Worm (Caenorhabditis elegans) whole organism, L4 larva: Measurements from ENCODE around the gene aqp-1.

ENCODE experiments used
- ama-1 ChIP-seq: fragments of 150-350 bp; optimal IDR thresholded peaks from 2 replicates; lab custom pipeline; 2014; ENCODE audit warnings: inconsistent platforms, mixed read lengths
- attf-4 ChIP-seq: sonication (generic microtip); optimal IDR thresholded peaks from 3 replicates; lab custom pipeline; 2017; ENCODE audit warnings: missing biosample characterization, missing genetic modification characterization
- ceh-82 ChIP-seq: sonication (generic microtip); optimal IDR thresholded peaks from 2 replicates; lab custom pipeline; 2017; ENCODE audit warnings: missing biosample characterization, missing genetic modification characterization
- lin-13 ChIP-seq: fragments of 150-350 bp; optimal IDR thresholded peaks from 2 replicates; lab custom pipeline; 2014; ENCODE audit warnings: missing biosample characterization, missing genetic modification reagents, missing genetic modification characterization
- lin-15B ChIP-seq: fragments of 150-350 bp; sonication (generic microtip); optimal IDR thresholded peaks from 3 replicates; lab custom pipeline; 2014; ENCODE audit warnings: missing biosample characterization, missing genetic modification characterization
- lin-39 ChIP-seq: fragments of 150-350 bp; optimal IDR thresholded peaks from 2 replicates; lab custom pipeline; 2014; ENCODE audit warnings: missing biosample characterization, missing genetic modification reagents, missing genetic modification characterization
- nhr-25 ChIP-seq: sonication (generic microtip); optimal IDR thresholded peaks from 2 replicates; lab custom pipeline; 2017; ENCODE audit warnings: missing genetic modification characterization, mild to moderate bottlenecking, missing compliant biosample characterization, antibody characterized with exemption, moderate library complexity, borderline replicate concordance; ENCODE audit not compliant: insufficient read depth
- pha-4 ChIP-seq, 2 experiments: fragments of 150-350 bp in 1 of 2; fragments of 200-800 bp in 1 of 2; sonication (Bioruptor generic) in 1 of 2; IDR thresholded peaks in 1 of 2; optimal IDR thresholded peaks in 1 of 2; 2 replicates each; pipeline versions ENCODE4 v1.3.6 to Lab custom; 2014 to 2022; ENCODE audit warnings: missing genetic modification characterization in 2 of 2, missing genetic modification reagents in 2 of 2, missing biosample characterization in 1 of 2, missing compliant biosample characterization in 1 of 2
- snpc-4 ChIP-seq: fragments of 150-350 bp; optimal IDR thresholded peaks from 2 replicates; lab custom pipeline; 2014; ENCODE audit warnings: missing biosample characterization, missing genetic modification characterization

DNA sequence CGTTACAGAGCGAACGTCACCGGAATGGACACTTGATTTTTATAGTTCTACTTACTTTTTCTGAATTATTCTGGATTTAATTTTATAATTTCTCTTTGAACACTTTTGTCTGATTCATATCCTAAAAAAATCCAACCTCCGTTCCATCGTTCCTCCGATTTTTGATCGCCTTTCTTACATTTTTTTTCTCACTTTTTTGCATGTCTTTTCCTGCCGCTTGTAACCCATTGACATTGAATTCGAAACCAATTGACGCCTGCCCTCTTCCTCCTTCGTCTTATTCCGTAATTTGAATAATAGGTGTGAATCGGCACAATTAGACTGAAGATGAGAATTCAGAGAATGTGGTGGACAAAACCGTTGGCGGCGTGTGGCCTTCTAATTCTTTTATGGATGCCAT, 7.4 kb upstream of the aqp-1 start, which contains the start of gene skpo-3:
- TF ChIP-seq pha-4 (GFP tag; IDR thresholded peaks at IDR 0.05; lab: Robert Waterston, UW) (no peak), pha-4 (tag; optimal IDR thresholded peaks at IDR 0.05; lab: Kevin White, UChicago) (no peak), lin-39 (tag; lab: Kevin White, UChicago) (no peak), lin-13 (GFP tag; lab: Kevin White, UChicago) (no peak), attf-4 (tag; lab: Kevin White, UChicago) (no peak), ceh-82 (tag; lab: Kevin White, UChicago) (no peak), snpc-4 (tag; lab: Kevin White, UChicago) (no peak), ama-1 (no peak), nhr-25 (tag; lab: Kevin White, UChicago) (no peak), lin-15B (tag; lab: Kevin White, UChicago) (no peak)
